Fruit fly (Drosophila melanogaster): ENCODE data around the gene Uxs.

Gene Uxs

dm6 chr3L:8150812-8151211 is 29.9 kb upstream of the Uxs start:
- no peak for TF ChIP-seq slp2 (GFP tag; optimal IDR thresholded peaks at IDR 0.05)
- peak; percentile 3 for TF ChIP-seq Sox102F (GFP tag; optimal IDR thresholded peaks at IDR 0.05)
- TF ChIP-seq CG2889 (GFP tag; IDR thresholded peaks at IDR 0.05), result no peak
- peak; percentile 26 for TF ChIP-seq Ets65A (GFP tag)

dm6 chr3L:8151727-8152199 is 29.0 kb upstream of the Uxs start, which contains the start of gene CG13676:
TSS of gene CG13676 (minus strand) at chr3L:8151813.
- 0 out of 3 replicates have a peak, but pooled peaks have one; percentile 8 for TF ChIP-seq row (GFP tag; IDR thresholded peaks at IDR 0.05)
- no peak for TF ChIP-seq Lim3 (GFP tag; IDR thresholded peaks at IDR 0.05)
- 0 out of 2 replicates have a peak, but pooled peaks have one; percentile 26 for TF ChIP-seq unc-4 (GFP tag; IDR thresholded peaks at IDR 0.05; ENCODE audit: partially characterized antibody)
- TF ChIP-seq Trl (optimal IDR thresholded peaks at IDR 0.05), result peak; percentile 59 to 78
- no peak for TF ChIP-seq Trl (GFP tag; optimal IDR thresholded peaks at IDR 0.05)
- TF ChIP-seq ken (GFP tag; IDR thresholded peaks at IDR 0.05), result no peak
- TF ChIP-seq E2f1 (GFP tag; IDR thresholded peaks at IDR 0.05), result no peak
- TF ChIP-seq CG34224 (GFP tag; IDR thresholded peaks at IDR 0.05; ENCODE audit: partially characterized antibody), result peak; percentile 49; the same call in 2 of the 3 replicates
- TF ChIP-seq CG15011 (GFP tag; optimal IDR thresholded peaks at IDR 0.05), result no peak
- TF ChIP-seq Nf-YC (tag; optimal IDR thresholded peaks at IDR 0.05), result peak; percentile 34
- no peak for TF ChIP-seq insv (GFP tag; optimal IDR thresholded peaks at IDR 0.05)
- TF ChIP-seq vvl (GFP tag; IDR thresholded peaks at IDR 0.05), result 0 out of 2 replicates have a peak, but pooled peaks have one; percentile 41
- TF ChIP-seq so (GFP tag; IDR thresholded peaks at IDR 0.05), result 0 out of 3 replicates have a peak, but pooled peaks have one; percentile 11
- peak; percentile 4 for TF ChIP-seq abd-A (tag; optimal IDR thresholded peaks at IDR 0.05)
- TF ChIP-seq hbn (GFP tag; IDR thresholded peaks at IDR 0.05; ENCODE audit: partially characterized antibody), result peak; percentile 34; the same call in 1 of the 2 replicates
- TF ChIP-seq corto (GFP tag; optimal IDR thresholded peaks at IDR 0.05), result peak; percentile 66
- peak; percentile 20 for TF ChIP-seq sd (tag; optimal IDR thresholded peaks at IDR 0.05)
- TF ChIP-seq nom (GFP tag; optimal IDR thresholded peaks at IDR 0.05), result peak; percentile 12
- 0 out of 3 replicates have a peak, but pooled peaks have one; percentile 13 for TF ChIP-seq Dbx (GFP tag; IDR thresholded peaks at IDR 0.05)
- peak; percentile 54 for TF ChIP-seq oc (tag; optimal IDR thresholded peaks at IDR 0.05)
- no peak for TF ChIP-seq lov (optimal IDR thresholded peaks at IDR 0.05)
- no peak for TF ChIP-seq lov (GFP tag; IDR thresholded peaks at IDR 0.05)
- peak; percentile 45; the same call in 1 of the 2 replicates for TF ChIP-seq Adf1 (GFP tag; IDR thresholded peaks at IDR 0.05)
- 0 out of 3 replicates have a peak, but pooled peaks have one; percentile 27 for TF ChIP-seq CG34422 (GFP tag; IDR thresholded peaks at IDR 0.05)
- TF ChIP-seq CG2129 (GFP tag; IDR thresholded peaks at IDR 0.05; ENCODE audit: partially characterized antibody), result no peak
- peak; percentile 45 for TF ChIP-seq Deaf1 (tag; optimal IDR thresholded peaks at IDR 0.05)
- TF ChIP-seq otp (GFP tag; IDR thresholded peaks at IDR 0.05), result no peak
- TF ChIP-seq rib (GFP tag; IDR thresholded peaks at IDR 0.05), result peak; percentile 44; the same call in 1 of the 2 replicates
- peak; percentile 36 for TF ChIP-seq CG13287 (GFP tag; IDR thresholded peaks at IDR 0.05; ENCODE audit: partially characterized antibody)
- peak; percentile 13 for TF ChIP-seq ATbp (GFP tag; optimal IDR thresholded peaks at IDR 0.05)
- TF ChIP-seq Ets65A (GFP tag), result peak; percentile 35
- peak; percentile 58 for TF ChIP-seq CG12769 (tag; optimal IDR thresholded peaks at IDR 0.05)
- TF ChIP-seq Dll (GFP tag; IDR thresholded peaks at IDR 0.05; ENCODE audit: partially characterized antibody), result 0 out of 4 replicates have a peak, but pooled peaks have one; percentile 16
- TF ChIP-seq Sox100B (GFP tag; optimal IDR thresholded peaks at IDR 0.05), result no peak
- TF ChIP-seq CG1832 (GFP tag; optimal IDR thresholded peaks at IDR 0.05), result no peak
- TF ChIP-seq Rfx (GFP tag; IDR thresholded peaks at IDR 0.05), result no peak
- TF ChIP-seq chinmo (GFP tag; IDR thresholded peaks at IDR 0.05; ENCODE audit: partially characterized antibody), result peak; percentile 91; the same call in 2 of the 4 replicates
- peak; percentile 40 for TF ChIP-seq CG10543 (GFP tag; optimal IDR thresholded peaks at IDR 0.05)
- TF ChIP-seq sens (GFP tag), result peak; percentile 24

All from whole organism, embryonic.